Fruit fly (Drosophila melanogaster): ENCODE data around the gene CG33641.

- TF ChIP-seq dmrt93B (GFP tag; optimal IDR thresholded peaks at IDR 0.05) (no peak), lola (GFP tag; optimal IDR thresholded peaks at IDR 0.05) (no peak), psq (GFP tag; optimal IDR thresholded peaks at IDR 0.05) (no peak), usp (GFP tag; optimal IDR thresholded peaks at IDR 0.05) (no peak), CrebA (GFP tag; optimal IDR thresholded peaks at IDR 0.05; ENCODE audit: borderline replicate concordance) (no peak), CG32264 (GFP tag; optimal IDR thresholded peaks at IDR 0.05) (no peak), Hr78 (GFP tag; optimal IDR thresholded peaks at IDR 0.05) (no peak), h (GFP tag; optimal IDR thresholded peaks at IDR 0.05) (no peak), Hr83 (GFP tag; optimal IDR thresholded peaks at IDR 0.05; ENCODE audit: poor library complexity, severe bottlenecking) (no peak), Jra (GFP tag; optimal IDR thresholded peaks at IDR 0.05) (no peak), Dif (GFP tag; optimal IDR thresholded peaks at IDR 0.05; ENCODE audit: partially characterized antibody) (no peak), jim (GFP tag; optimal IDR thresholded peaks at IDR 0.05) (no peak), br (GFP tag; optimal IDR thresholded peaks at IDR 0.05) (no peak)
Observed at dm6 chr2L:13527541-13527940, 1.3 kb upstream of the CG33641 start, which contains the start of gene CG33640.

All from whole organism, wandering third instar larva.